Fruit fly (Drosophila melanogaster): ENCODE measurements around the gene CG7991.

Gene CG7991

dm6 chr3L:1694317-1694716, 19.8 kb downstream of the CG7991 start, which contains the start of gene CG12011:
Gene CG12011 (plus strand): TSS chr3L:1694617.
- TF ChIP-seq noc (tag; optimal IDR thresholded peaks at IDR 0.05), result no peak

dm6 chr3L:1702367-1702927, 27.9 kb downstream of the CG7991 start, which contains the start of gene CG13931:
Gene CG13931 (minus strand): TSS chr3L:1702407.
- TF ChIP-seq noc (tag; optimal IDR thresholded peaks at IDR 0.05), result no peak

- TF ChIP-seq noc (tag; optimal IDR thresholded peaks at IDR 0.05), result no peak
Measured at dm6 chr3L:1709161-1709560, 34.7 kb downstream of the CG7991 start.

- TF ChIP-seq noc (tag; optimal IDR thresholded peaks at IDR 0.05), result no peak
Measured at dm6 chr3L:1710562-1710961, 36.1 kb downstream of the CG7991 start.

- no peak for TF ChIP-seq noc (tag; optimal IDR thresholded peaks at IDR 0.05)
Measured at dm6 chr3L:1711218-1711617, 36.7 kb downstream of the CG7991 start.

dm6 chr3L:1723053-1723452, 48.5 kb downstream of the CG7991 start, which contains the start of gene CG18171:
Gene CG18171 (minus strand): TSS chr3L:1723153.
- TF ChIP-seq noc (tag; optimal IDR thresholded peaks at IDR 0.05), result no peak

dm6 chr3L:1724090-1724489, 49.6 kb downstream of the CG7991 start, which contains the start of gene CG12035:
Gene CG12035 (plus strand): TSS chr3L:1724390.
- no peak for TF ChIP-seq noc (tag; optimal IDR thresholded peaks at IDR 0.05)

- TF ChIP-seq noc (tag; optimal IDR thresholded peaks at IDR 0.05), result no peak
Measured at dm6 chr3L:1726747-1727146, 52.2 kb downstream of the CG7991 start.

dm6 chr3L:1727431-1727830, 52.9 kb downstream of the CG7991 start:
- no peak for TF ChIP-seq noc (tag; optimal IDR thresholded peaks at IDR 0.05)

- no peak for TF ChIP-seq noc (tag; optimal IDR thresholded peaks at IDR 0.05)
Measured at dm6 chr3L:1729380-1730159, 55.1 kb downstream of the CG7991 start.

dm6 chr3L:1730160-1730595, 55.7 kb downstream of the CG7991 start:
- TF ChIP-seq noc (tag; optimal IDR thresholded peaks at IDR 0.05), result no peak

- peak; percentile 5 for TF ChIP-seq noc (tag; optimal IDR thresholded peaks at IDR 0.05)
Measured at dm6 chr3L:1730873-1731272, 56.4 kb downstream of the CG7991 start, which contains the start of gene drpr. Gene drpr (minus strand): TSS chr3L:1731107.

- TF ChIP-seq noc (tag; optimal IDR thresholded peaks at IDR 0.05), result no peak
Measured at dm6 chr3L:1735603-1736002, 61.1 kb downstream of the CG7991 start, which contains the start of gene Oseg4. Gene Oseg4 (minus strand): TSS chr3L:1735767.

- peak; percentile 50 for TF ChIP-seq noc (tag; optimal IDR thresholded peaks at IDR 0.05)
Measured at dm6 chr3L:1737898-1738322, 63.4 kb downstream of the CG7991 start, which contains the start of gene PIG-Wb. Gene PIG-Wb (minus strand): TSS chr3L:1738106.

dm6 chr3L:1738375-1739328, 64.1 kb downstream of the CG7991 start, which contains the start of gene Gk2:
Gene Gk2 (plus strand): TSS chr3L:1738407.
- TF ChIP-seq noc (tag; optimal IDR thresholded peaks at IDR 0.05), result no peak

Measured in whole organism, larva.